Fruit fly (Drosophila melanogaster) whole organism, embryonic: Measurements from ENCODE around the gene CG4009.

ENCODE experiments used
- Awh ChIP-seq: fragments of 200-800 bp; sonication (Bioruptor generic); IDR thresholded peaks from 2 replicates; pipeline ENCODE4, ENCODE4 v1.3.6; 2022; ENCODE audit warnings: missing biosample characterization, missing genetic modification characterization
- B-H2 ChIP-seq: fragments of 200-800 bp; sonication (Bioruptor generic); optimal IDR thresholded peaks from 2 replicates; lab custom pipeline; 2018; ENCODE audit warnings: missing biosample characterization, mild to moderate bottlenecking, missing genetic modification characterization
- CG10543 ChIP-seq: fragments of 200-800 bp; sonication (Bioruptor generic); optimal IDR thresholded peaks from 3 replicates; lab custom pipeline; 2017; ENCODE audit warnings: missing biosample characterization, mild to moderate bottlenecking, missing genetic modification characterization, moderate library complexity
- CG14965 ChIP-seq: fragments of 200-800 bp; sonication (Bioruptor generic); optimal IDR thresholded peaks from 2 replicates; lab custom pipeline; 2016; ENCODE audit warnings: missing biosample characterization, missing genetic modification characterization, borderline replicate concordance
- CG15269 ChIP-seq: fragments of 200-800 bp; sonication (Bioruptor generic); optimal IDR thresholded peaks from 2 replicates; lab custom pipeline; 2018; ENCODE audit warnings: missing biosample characterization, mild to moderate bottlenecking, missing genetic modification characterization, moderate library complexity
- CG16813 ChIP-seq: fragments of 200-800 bp; sonication (Bioruptor generic); IDR thresholded peaks from 3 replicates; pipeline ENCODE4 v1.3.6; 2022; ENCODE audit warnings: missing biosample characterization, missing genetic modification characterization; ENCODE audit not compliant: partially characterized antibody
- CG17568 ChIP-seq: fragments of 200-800 bp; sonication (Bioruptor generic); optimal IDR thresholded peaks from 2 replicates; lab custom pipeline; 2018; ENCODE audit warnings: missing biosample characterization, mild to moderate bottlenecking, missing genetic modification characterization, moderate library complexity
- CG18011 ChIP-seq: fragments of 200-800 bp; sonication (Bioruptor generic); optimal IDR thresholded peaks from 2 replicates; lab custom pipeline; 2017; ENCODE audit warnings: missing biosample characterization, missing genetic modification characterization, mild to moderate bottlenecking, moderate library complexity, missing genotype
- CG18764 ChIP-seq: fragments of 200-800 bp; sonication (Bioruptor generic); optimal IDR thresholded peaks from 3 replicates; lab custom pipeline; 2016; ENCODE audit warnings: missing biosample characterization, missing genetic modification characterization
- CG2120 ChIP-seq: fragments of 200-800 bp; sonication (Bioruptor generic); optimal IDR thresholded peaks from 3 replicates; lab custom pipeline; 2016; ENCODE audit warnings: missing biosample characterization, missing genetic modification characterization
- CG30431 ChIP-seq: fragments of 200-800 bp; sonication (Bioruptor generic); optimal IDR thresholded peaks from 2 replicates; lab custom pipeline; 2017; ENCODE audit warnings: missing biosample characterization, missing genetic modification characterization
- CG32532 ChIP-seq: fragments of 200-800 bp; sonication (Bioruptor generic); IDR thresholded peaks from 2 replicates; pipeline ENCODE4 v1.3.6; 2022; ENCODE audit warnings: missing biosample characterization, missing genetic modification characterization
- CG33557 ChIP-seq: fragments of 200-800 bp; sonication (Bioruptor generic); optimal IDR thresholded peaks from 2 replicates; lab custom pipeline; 2019; ENCODE audit warnings: missing biosample characterization, mild to moderate bottlenecking, missing genetic modification characterization, moderate library complexity
- CG34376 ChIP-seq: fragments of 200-800 bp; sonication (Bioruptor generic); optimal IDR thresholded peaks from 2 replicates; lab custom pipeline; 2018; ENCODE audit warnings: missing biosample characterization, mild to moderate bottlenecking, missing genetic modification characterization
- CG4730 ChIP-seq: fragments of 200-800 bp; sonication (Bioruptor generic); IDR thresholded peaks from 2 replicates; pipeline ENCODE4 v1.3.6; 2022; ENCODE audit warnings: missing biosample characterization, missing genetic modification characterization
- CG4854 ChIP-seq: fragments of 200-800 bp; sonication (Bioruptor generic); optimal IDR thresholded peaks from 2 replicates; lab custom pipeline; 2016; ENCODE audit warnings: missing biosample characterization, missing genetic modification characterization, inconsistent platforms
- CG7839 ChIP-seq: fragments of 200-800 bp; sonication (Bioruptor generic); optimal IDR thresholded peaks from 3 replicates; lab custom pipeline; 2018; ENCODE audit warnings: missing biosample characterization, mild to moderate bottlenecking, missing genetic modification characterization, moderate library complexity
- CG8089 ChIP-seq: fragments of 200-800 bp; sonication (Bioruptor generic); optimal IDR thresholded peaks from 3 replicates; lab custom pipeline; 2016; ENCODE audit warnings: missing biosample characterization, missing genetic modification characterization
- CG8924 ChIP-seq: fragments of 200-800 bp; optimal IDR thresholded peaks from 3 replicates; lab custom pipeline; 2019; ENCODE audit warnings: missing biosample characterization, mild to moderate bottlenecking, missing genetic modification characterization, moderate library complexity
- CG9817 ChIP-seq: fragments of 200-800 bp; sonication (Bioruptor generic); optimal IDR thresholded peaks from 2 replicates; lab custom pipeline; 2018; ENCODE audit warnings: missing biosample characterization, mild to moderate bottlenecking, missing genetic modification characterization, moderate library complexity
- Dip3 ChIP-seq: fragments of 200-800 bp; sonication (Bioruptor generic); optimal IDR thresholded peaks from 3 replicates; lab custom pipeline; 2016; ENCODE audit warnings: missing biosample characterization, missing genetic modification characterization
- GATAe ChIP-seq: fragments of 200-800 bp; sonication (Bioruptor generic); conservative IDR thresholded peaks from 2 replicates; pipeline ENCODE4 v1.3.6; 2022; ENCODE audit warnings: missing biosample characterization, missing genetic modification characterization
- HLH3B ChIP-seq: fragments of 200-800 bp; sonication (Bioruptor generic); IDR thresholded peaks from 2 replicates; pipeline ENCODE4 v1.3.6; 2022; ENCODE audit warnings: missing biosample characterization, missing genetic modification characterization
- HmgZ ChIP-seq: fragments of 200-800 bp; sonication (Bioruptor generic); optimal IDR thresholded peaks from 2 replicates; lab custom pipeline; 2018; ENCODE audit warnings: missing biosample characterization, mild to moderate bottlenecking, missing genetic modification characterization
- Jarid2 ChIP-seq: fragments of 200-800 bp; sonication (Bioruptor generic); optimal IDR thresholded peaks from 3 replicates; lab custom pipeline; 2017; ENCODE audit warnings: mild to moderate bottlenecking, missing biosample characterization, missing genetic modification reagents, missing genetic modification characterization
- NfI ChIP-seq: fragments of 200-800 bp; sonication (Bioruptor generic); optimal IDR thresholded peaks from 3 replicates; lab custom pipeline; 2018; ENCODE audit warnings: missing biosample characterization, mild to moderate bottlenecking, missing genetic modification characterization, moderate library complexity
- Sin3A ChIP-seq: fragments of >200 bp; optimal IDR thresholded peaks from 2 replicates; lab custom pipeline; 2018
- Sox100B ChIP-seq: fragments of 200-800 bp; sonication (Bioruptor generic); optimal IDR thresholded peaks from 3 replicates; lab custom pipeline; 2018; ENCODE audit warnings: missing biosample characterization, mild to moderate bottlenecking, missing genetic modification characterization
- Trl ChIP-seq, 3 experiments: fragments of >200 bp in 2 of 3; fragments of 200-800 bp in 1 of 3; sonication (Bioruptor generic) in 1 of 3; optimal IDR thresholded peaks; 2 replicates in 1 of 3; 3 replicates in 2 of 3; lab custom pipeline; 2016 to 2017; ENCODE audit warnings: missing biosample characterization in 1 of 3, missing genetic modification characterization in 1 of 3
- Vsx1 ChIP-seq: fragments of 200-800 bp; sonication (Bioruptor generic); optimal IDR thresholded peaks from 2 replicates; lab custom pipeline; 2017; ENCODE audit warnings: missing biosample characterization, mild to moderate bottlenecking, missing genetic modification characterization, missing genetic modification reagents
- Xbp1 ChIP-seq: fragments of 200-800 bp; sonication (Bioruptor generic); optimal IDR thresholded peaks from 3 replicates; lab custom pipeline; 2016; ENCODE audit warnings: missing biosample characterization, mild to moderate bottlenecking, missing genetic modification characterization
- amos ChIP-seq: fragments of 200-800 bp; sonication (Bioruptor generic); IDR thresholded peaks from 2 replicates; pipeline ENCODE4 v1.3.6; 2022; ENCODE audit warnings: missing biosample characterization, missing genetic modification characterization; ENCODE audit not compliant: partially characterized antibody
- bsh ChIP-seq, 2 experiments: fragments of 200-800 bp; sonication (Bioruptor generic); optimal IDR thresholded peaks; 2 replicates each; lab custom pipeline; 2017 to 2018; ENCODE audit warnings: mild to moderate bottlenecking in 2 of 2, missing biosample characterization in 2 of 2, missing genetic modification characterization in 2 of 2, moderate library complexity in 1 of 2
- cg ChIP-seq: fragments of 200-800 bp; sonication (Bioruptor generic); optimal IDR thresholded peaks from 3 replicates; lab custom pipeline; 2019; ENCODE audit warnings: missing biosample characterization, mild to moderate bottlenecking, missing genetic modification characterization, moderate library complexity
- crol ChIP-seq: fragments of 200-800 bp; sonication (Bioruptor generic); IDR thresholded peaks from 2 replicates; pipeline ENCODE4 v1.3.6; 2022; ENCODE audit warnings: missing biosample characterization, missing genetic modification characterization
- dati ChIP-seq: fragments of 200-800 bp; sonication (Bioruptor generic); IDR thresholded peaks from 2 replicates; pipeline ENCODE4 v1.3.6; 2022; ENCODE audit warnings: missing biosample characterization, missing genetic modification characterization
- dpn ChIP-seq, 2 experiments: fragments of 200-800 bp; sonication (Bioruptor generic); optimal IDR thresholded peaks; 3 replicates each; lab custom pipeline; 2016; ENCODE audit warnings: missing biosample characterization in 2 of 2, missing genetic modification characterization in 2 of 2
- fd96Cb ChIP-seq: fragments of 200-800 bp; sonication (Bioruptor generic); optimal IDR thresholded peaks from 2 replicates; lab custom pipeline; 2018; ENCODE audit warnings: missing biosample characterization, mild to moderate bottlenecking, missing genetic modification characterization, moderate library complexity
- gro ChIP-seq: fragments of 200-800 bp; sonication (Bioruptor generic); optimal IDR thresholded peaks from 2 replicates; lab custom pipeline; 2016; ENCODE audit warnings: missing biosample characterization, missing genetic modification characterization
- lab ChIP-seq: fragments of 200-800 bp; sonication (Bioruptor generic); optimal IDR thresholded peaks from 3 replicates; lab custom pipeline; 2017; ENCODE audit warnings: missing biosample characterization, missing genetic modification characterization, mild to moderate bottlenecking, moderate library complexity, missing genetic modification reagents
- mirr ChIP-seq: fragments of 200-800 bp; sonication (Bioruptor generic); optimal IDR thresholded peaks from 3 replicates; lab custom pipeline; 2018; ENCODE audit warnings: missing biosample characterization, mild to moderate bottlenecking, missing genetic modification characterization
- nom ChIP-seq: fragments of 200-800 bp; sonication (Bioruptor generic); optimal IDR thresholded peaks from 2 replicates; lab custom pipeline; 2017; ENCODE audit warnings: missing biosample characterization, missing genetic modification characterization, mild to moderate bottlenecking, moderate library complexity, missing genetic modification reagents
- psq ChIP-seq: fragments of 200-800 bp; sonication (Bioruptor generic); optimal IDR thresholded peaks from 2 replicates; lab custom pipeline; 2017; ENCODE audit warnings: missing biosample characterization, missing genetic modification characterization
- sens ChIP-seq: fragments of 200-800 bp; sonication (Bioruptor generic); peaks from one replicate; lab custom pipeline; 2016; ENCODE audit warnings: missing biosample characterization, missing genetic modification characterization
- seq ChIP-seq: fragments of 200-800 bp; sonication (Bioruptor generic); IDR thresholded peaks from 2 replicates; pipeline ENCODE4 v1.3.6; 2022; ENCODE audit warnings: missing biosample characterization, missing genetic modification characterization
- stwl ChIP-seq: fragments of 200-800 bp; sonication (Bioruptor generic); optimal IDR thresholded peaks from 3 replicates; lab custom pipeline; 2018; ENCODE audit warnings: missing biosample characterization, mild to moderate bottlenecking, missing genetic modification characterization, moderate library complexity

Gene CG4009

DNA sequence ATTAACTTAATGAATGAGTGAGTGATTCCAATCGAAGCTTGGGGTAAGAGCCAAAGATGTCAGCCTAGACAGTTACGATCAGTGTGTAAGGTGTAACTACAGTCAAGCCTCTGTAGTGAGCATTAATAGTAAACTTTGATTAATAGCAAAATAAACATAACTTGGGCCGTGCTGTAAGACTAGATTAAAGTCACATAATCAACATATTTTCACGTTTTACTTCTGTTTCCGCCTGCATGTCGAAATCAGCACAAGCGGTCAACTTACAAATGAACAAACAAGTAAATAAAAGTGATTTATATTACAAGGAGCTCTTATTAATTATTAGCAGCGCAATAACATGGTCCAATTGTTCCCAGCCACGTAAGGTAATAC lies 47.9 kb downstream of the CG4009 start (continued):
- peak; percentile 15 for TF ChIP-seq Xbp1 (GFP tag; lab: Kevin White, UChicago)
- no peak for TF ChIP-seq CG4854 (GFP tag; lab: Kevin White, UChicago)
- TF ChIP-seq CG33557 (GFP tag; lab: Kevin White, UChicago) = no peak
- TF ChIP-seq stwl = no peak
- no peak for TF ChIP-seq CG32532 (GFP tag; lab: Robert Waterston, UW)

dm6 chr3R:16987220-16987923 lies 48.5 kb downstream of the CG4009 start, which contains the start of gene CG18622:
TSS of gene CG18622 (minus strand) at chr3R:16987732.
- peak; percentile 51; the same call in 1 of the 2 replicates for TF ChIP-seq amos (GFP tag; lab: Robert Waterston, UW)
- TF ChIP-seq B-H2 (GFP tag; lab: Kevin White, UChicago) = peak; percentile 19
- no peak for TF ChIP-seq CG30431 (GFP tag; lab: Kevin White, UChicago)
- TF ChIP-seq cg (GFP tag; lab: Kevin White, UChicago) = peak; percentile 7
- no peak for TF ChIP-seq Dip3
- TF ChIP-seq CG2120 (GFP tag; lab: Kevin White, UChicago) = no peak
- 0 out of 3 replicates have a peak, but pooled peaks have one; percentile 18 for TF ChIP-seq CG16813
- peak; percentile 15 for TF ChIP-seq nom (GFP tag; lab: Kevin White, UChicago)
- peak; percentile 62 for TF ChIP-seq crol (GFP tag; lab: Robert Waterston, UW)
- peak; percentile 6 for TF ChIP-seq fd96Cb (tag; lab: Kevin White, UChicago)
- TF ChIP-seq sens = no peak
- TF ChIP-seq CG34376 = peak; percentile 67
- TF ChIP-seq Awh = 0 out of 2 replicates have a peak, but pooled peaks have one; percentile 43
- TF ChIP-seq Jarid2 (GFP tag; lab: Kevin White, UChicago) = peak; percentile 87
- TF ChIP-seq dpn (GFP tag; optimal IDR thresholded peaks at IDR 0.05; lab: Kevin White, UChicago) = no peak
- no peak for TF ChIP-seq CG18764 (GFP tag; lab: Kevin White, UChicago)
- peak; percentile 75 for TF ChIP-seq mirr
- no peak for TF ChIP-seq CG14965 (GFP tag; lab: Kevin White, UChicago)
- no peak for TF ChIP-seq CG15269 (tag; lab: Kevin White, UChicago)
- TF ChIP-seq psq = no peak
- no peak for TF ChIP-seq CG17568 (GFP tag; lab: Kevin White, UChicago)
- TF ChIP-seq Trl (optimal IDR thresholded peaks at IDR 0.05; lab: Kevin White, UChicago) = peak; percentile 56 to 74
- TF ChIP-seq Trl (GFP tag; optimal IDR thresholded peaks at IDR 0.05; lab: Kevin White, UChicago) = no peak
- TF ChIP-seq NfI (GFP tag; lab: Kevin White, UChicago) = no peak
- TF ChIP-seq bsh (GFP tag; optimal IDR thresholded peaks at IDR 0.05; lab: Kevin White, UChicago) = no peak
- 0 out of 2 replicates have a peak, but pooled peaks have one; percentile 8 for TF ChIP-seq seq (GFP tag; lab: Robert Waterston, UW)
- TF ChIP-seq CG10543 (GFP tag; lab: Kevin White, UChicago) = peak; percentile 96
- TF ChIP-seq gro (GFP tag; lab: Kevin White, UChicago) = no peak
- peak; percentile 52; the same call in 1 of the 2 replicates for TF ChIP-seq HLH3B (GFP tag; lab: Robert Waterston, UW)
- TF ChIP-seq Vsx1 = no peak
- TF ChIP-seq Sin3A (lab: Kevin White, UChicago) = no peak
- TF ChIP-seq HmgZ (tag; lab: Kevin White, UChicago) = peak; percentile 30
- TF ChIP-seq CG8089 (GFP tag; lab: Kevin White, UChicago) = no peak
- no peak for TF ChIP-seq CG18011 (GFP tag; lab: Kevin White, UChicago)
- 0 out of 2 replicates have a peak, but pooled peaks have one; percentile 19 for TF ChIP-seq CG4730 (GFP tag; lab: Robert Waterston, UW)
- no peak for TF ChIP-seq CG9817 (tag; lab: Kevin White, UChicago)
- no peak for TF ChIP-seq CG8924 (tag; lab: Kevin White, UChicago)
- TF ChIP-seq lab (GFP tag; lab: Kevin White, UChicago) = peak; percentile 26
- TF ChIP-seq dati (GFP tag; lab: Robert Waterston, UW) = no peak
- no peak for TF ChIP-seq GATAe (GFP tag; lab: Robert Waterston, UW)
- peak; percentile 11 for TF ChIP-seq Sox100B (GFP tag; lab: Kevin White, UChicago)
- peak; percentile 38 for TF ChIP-seq CG7839 (tag; lab: Kevin White, UChicago)
